Worm (Caenorhabditis elegans) whole organism, L4/young adult: Measurements from ENCODE around the gene pgph-2.

Experiments used
- W03F9.2 ChIP-seq: fragments of 150-350 bp; optimal IDR thresholded peaks from 2 replicates; lab custom pipeline; 2014; ENCODE audit warnings: missing biosample characterization, missing genetic modification characterization
- dao-5 ChIP-seq: sonication (generic microtip); optimal IDR thresholded peaks from 2 replicates; lab custom pipeline; 2016; ENCODE audit warnings: missing genotype, missing genetic modification characterization, moderate library complexity, missing compliant biosample characterization
- him-1 ChIP-seq: sonication (generic microtip); optimal IDR thresholded peaks from 2 replicates; lab custom pipeline; 2016; ENCODE audit warnings: missing genotype, missing genetic modification reagents, missing genetic modification characterization, missing compliant biosample characterization

- TF ChIP-seq dao-5 (tag; lab: Kevin White, UChicago) (no peak), him-1 (no peak), W03F9.2 (tag; lab: Kevin White, UChicago) (no peak)
Observed at ce11 chrV:5816470-5817061, 51.6 kb downstream of the pgph-2 start.
